Fruit fly (Drosophila melanogaster): ENCODE data around the gene CG17919.
A peak's percentile ranks its signal among the peaks of the same experiment; 100 is the strongest.

The CG17919 gene

DNA sequence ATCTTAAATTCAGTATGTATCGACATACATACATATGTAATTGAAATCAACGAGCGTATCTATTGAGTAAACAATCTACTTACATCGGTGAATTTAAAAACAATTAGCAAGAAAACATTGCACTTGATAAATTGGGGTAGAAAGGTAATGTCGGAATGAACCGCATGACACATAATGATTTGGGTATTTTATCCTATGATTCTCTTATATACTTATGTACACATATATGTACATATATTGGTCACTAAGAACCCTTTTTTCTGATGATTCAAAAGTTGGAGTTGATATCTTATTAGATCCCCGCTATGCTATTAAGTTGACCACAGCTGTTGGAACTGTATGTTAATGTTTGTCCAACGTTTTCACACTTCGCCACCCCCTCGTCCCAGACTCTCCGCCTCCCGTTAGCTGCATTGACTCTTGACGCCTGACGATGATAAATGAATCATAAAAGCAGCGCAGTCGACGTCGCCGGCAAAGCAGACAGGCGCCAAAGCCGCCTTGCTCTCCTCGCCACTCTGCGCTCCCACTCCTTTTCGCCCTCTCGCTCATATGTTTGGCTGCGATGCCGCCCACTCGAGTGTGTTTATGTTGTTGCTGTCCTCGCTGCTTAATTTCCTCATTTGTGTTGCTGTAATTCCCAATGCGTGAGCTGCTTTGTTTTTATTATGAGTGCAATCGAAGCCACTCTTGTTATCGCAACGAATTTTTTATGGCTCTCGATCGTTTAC, 9.2 kb downstream of the CG17919 start (continued):
- TF ChIP-seq zfh2 (GFP tag; optimal IDR thresholded peaks at IDR 0.05) (no peak), Sox100B (GFP tag; optimal IDR thresholded peaks at IDR 0.05) (peak; percentile 58), CG10267 (tag; optimal IDR thresholded peaks at IDR 0.05) (peak; percentile 21), Mrtf (GFP tag; IDR thresholded peaks at IDR 0.05) (no peak), Optix (GFP tag; IDR thresholded peaks at IDR 0.05) (no peak), CG34376 (GFP tag; optimal IDR thresholded peaks at IDR 0.05) (no peak), ATbp (GFP tag; optimal IDR thresholded peaks at IDR 0.05) (peak; percentile 21), br (optimal IDR thresholded peaks at IDR 0.05) (no peak), bsh (GFP tag; optimal IDR thresholded peaks at IDR 0.05) (peak in 1 of 2 experiments; percentile 16), CG17829 (tag; optimal IDR thresholded peaks at IDR 0.05) (peak; percentile 29), salm (tag; optimal IDR thresholded peaks at IDR 0.05) (peak; percentile 4), schlank (tag; optimal IDR thresholded peaks at IDR 0.05) (no peak), CTCF (GFP tag; optimal IDR thresholded peaks at IDR 0.05) (no peak), CG2129 (GFP tag; IDR thresholded peaks at IDR 0.05; ENCODE audit: partially characterized antibody) (no peak), Lim3 (GFP tag; IDR thresholded peaks at IDR 0.05) (no peak), CG31388 (GFP tag; optimal IDR thresholded peaks at IDR 0.05) (no peak), zf30C (GFP tag; optimal IDR thresholded peaks at IDR 0.05) (no peak), CG3281 (GFP tag; optimal IDR thresholded peaks at IDR 0.05) (peak; percentile 28), lab (GFP tag; optimal IDR thresholded peaks at IDR 0.05) (no peak), CG6654 (GFP tag; optimal IDR thresholded peaks at IDR 0.05) (peak; percentile 41), Deaf1 (tag; optimal IDR thresholded peaks at IDR 0.05) (no peak), CG17359 (tag; optimal IDR thresholded peaks at IDR 0.05) (peak; percentile 48), CG17361 (GFP tag; IDR thresholded peaks at IDR 0.05) (peak; percentile 49; the same call in 2 of the 3 replicates), Sox102F (GFP tag; optimal IDR thresholded peaks at IDR 0.05) (peak; percentile 54), nmo (GFP tag; optimal IDR thresholded peaks at IDR 0.05) (peak; percentile 49), Trl (optimal IDR thresholded peaks at IDR 0.05) (peak in 1 of 2 experiments; percentile 37), Trl (GFP tag; optimal IDR thresholded peaks at IDR 0.05) (no peak), mam (GFP tag; optimal IDR thresholded peaks at IDR 0.05) (peak; percentile 11), CG17568 (GFP tag; optimal IDR thresholded peaks at IDR 0.05) (peak; percentile 7), ci (GFP tag; IDR thresholded peaks at IDR 0.05) (peak; percentile 40; the same call in 2 of the 3 replicates), Hr51 (GFP tag; optimal IDR thresholded peaks at IDR 0.05) (peak in 1 of 2 experiments; percentile 66), CG8924 (tag; optimal IDR thresholded peaks at IDR 0.05) (peak; percentile 30), Spps (tag; optimal IDR thresholded peaks at IDR 0.05) (no peak), ems (GFP tag; optimal IDR thresholded peaks at IDR 0.05) (no peak), tx (GFP tag; optimal IDR thresholded peaks at IDR 0.05) (no peak), inv (GFP tag; IDR thresholded peaks at IDR 0.05; ENCODE audit: partially characterized antibody) (no peak), Hmx (GFP tag; optimal IDR thresholded peaks at IDR 0.05) (no peak), CG10543 (GFP tag; optimal IDR thresholded peaks at IDR 0.05) (no peak), zfh1 (GFP tag; IDR thresholded peaks at IDR 0.05) (0 out of 3 replicates have a peak, but pooled peaks have one; percentile 44), Fer3 (tag; optimal IDR thresholded peaks at IDR 0.05) (peak; percentile 4), Bdp1 (GFP tag; optimal IDR thresholded peaks at IDR 0.05) (no peak), sd (tag; optimal IDR thresholded peaks at IDR 0.05) (no peak), CG4404 (GFP tag; IDR thresholded peaks at IDR 0.05) (no peak), sima (GFP tag; optimal IDR thresholded peaks at IDR 0.05) (no peak), CG12659 (GFP tag; optimal IDR thresholded peaks at IDR 0.05) (no peak)

Data from whole organism, embryonic.